Fruit fly (Drosophila melanogaster): ENCODE data around the gene CG44836.

dm6 chr3L:16384145-16384705 is 15.8 kb downstream of the CG44836 start:
- no peak for TF ChIP-seq CG8478 (optimal IDR thresholded peaks at IDR 0.05)
- TF ChIP-seq pan (optimal IDR thresholded peaks at IDR 0.05), result no peak
- TF ChIP-seq psq (optimal IDR thresholded peaks at IDR 0.05), result no peak
- no peak for TF ChIP-seq usp (GFP tag; optimal IDR thresholded peaks at IDR 0.05)
